Worm (Caenorhabditis elegans) whole organism, mixed stage, embryonic: ENCODE data around the gene ftt-2.

ENCODE experiments used
- M03D4.4 ChIP-seq: sonication (generic microtip); optimal IDR thresholded peaks from 2 replicates; lab custom pipeline; 2017; ENCODE audit warnings: mild to moderate bottlenecking, missing genetic modification characterization, missing compliant biosample characterization
- ceh-43 ChIP-seq: fragments of 200-800 bp; sonication (Bioruptor generic); optimal IDR thresholded peaks from 2 replicates; lab custom pipeline; 2018; ENCODE audit warnings: mild to moderate bottlenecking, missing genetic modification characterization, moderate library complexity, missing compliant biosample characterization
- ceh-83 ChIP-seq: fragments of 200-800 bp; sonication (Bioruptor generic); optimal IDR thresholded peaks from 2 replicates; lab custom pipeline; 2018; ENCODE audit warnings: mild to moderate bottlenecking, missing genetic modification characterization, missing compliant biosample characterization
- ces-1 ChIP-seq: fragments of 150-350 bp; optimal IDR thresholded peaks from 2 replicates; lab custom pipeline; 2014; ENCODE audit warnings: missing biosample characterization, missing genetic modification reagents, missing genetic modification characterization
- cnd-1 ChIP-seq: fragments of 200-800 bp; sonication (Bioruptor generic); optimal IDR thresholded peaks from 2 replicates; lab custom pipeline; 2018; ENCODE audit warnings: mild to moderate bottlenecking, missing genetic modification characterization, missing compliant biosample characterization
- drap-1 ChIP-seq: fragments of 200-800 bp; sonication (Bioruptor generic); optimal IDR thresholded peaks from 3 replicates; lab custom pipeline; 2018; ENCODE audit warnings: mild to moderate bottlenecking, missing genetic modification characterization, missing compliant biosample characterization
- elt-3 ChIP-seq: fragments of 150-350 bp; optimal IDR thresholded peaks from 2 replicates; lab custom pipeline; 2014; ENCODE audit warnings: missing biosample characterization, missing genetic modification characterization
- flh-1 ChIP-seq: fragments of 200-800 bp; sonication (Bioruptor generic); optimal IDR thresholded peaks from 2 replicates; lab custom pipeline; 2018; ENCODE audit warnings: mild to moderate bottlenecking, missing genetic modification characterization, moderate library complexity, missing compliant biosample characterization
- ham-2 ChIP-seq: fragments of 200-800 bp; sonication (Bioruptor generic); optimal IDR thresholded peaks from 2 replicates; lab custom pipeline; 2018; ENCODE audit warnings: mild to moderate bottlenecking, missing genetic modification characterization, missing compliant biosample characterization
- hlh-1 ChIP-seq: fragments of 150-350 bp; optimal IDR thresholded peaks from 2 replicates; lab custom pipeline; 2014; ENCODE audit warnings: missing biosample characterization, missing genetic modification reagents, missing genetic modification characterization
- lin-13 ChIP-seq: fragments of 150-350 bp; optimal IDR thresholded peaks from 2 replicates; lab custom pipeline; 2014; ENCODE audit warnings: missing biosample characterization, missing genetic modification characterization
- lin-32 ChIP-seq: fragments of 200-800 bp; sonication (Bioruptor generic); optimal IDR thresholded peaks from 2 replicates; lab custom pipeline; 2018; ENCODE audit warnings: mild to moderate bottlenecking, missing genetic modification characterization, missing compliant biosample characterization
- lsy-2 ChIP-seq: fragments of 150-350 bp; optimal IDR thresholded peaks from 2 replicates; lab custom pipeline; 2014; ENCODE audit warnings: missing biosample characterization, missing genetic modification characterization
- mab-5 ChIP-seq: fragments of 150-350 bp; optimal IDR thresholded peaks from 2 replicates; lab custom pipeline; 2014; ENCODE audit warnings: missing biosample characterization, missing genetic modification characterization
- mep-1 ChIP-seq: fragments of 150-350 bp; optimal IDR thresholded peaks from 2 replicates; lab custom pipeline; 2017; ENCODE audit warnings: missing biosample characterization, missing genetic modification reagents, missing genetic modification characterization, inconsistent platforms
- nhr-12 ChIP-seq: fragments of 150-350 bp; optimal IDR thresholded peaks from 2 replicates; lab custom pipeline; 2014; ENCODE audit warnings: missing biosample characterization, missing genetic modification characterization
- nhr-2 ChIP-seq: fragments of 150-350 bp; optimal IDR thresholded peaks from 2 replicates; lab custom pipeline; 2014; ENCODE audit warnings: missing biosample characterization, missing genetic modification characterization
- nhr-237 ChIP-seq: fragments of 150-350 bp; optimal IDR thresholded peaks from 2 replicates; lab custom pipeline; 2014; ENCODE audit warnings: missing biosample characterization, missing genetic modification characterization
- nhr-76 ChIP-seq: sonication (generic microtip); optimal IDR thresholded peaks from 2 replicates; lab custom pipeline; 2017; ENCODE audit warnings: missing biosample characterization, missing genetic modification characterization
- pha-4 ChIP-seq: fragments of 150-350 bp; optimal IDR thresholded peaks from 2 replicates; lab custom pipeline; 2018; ENCODE audit warnings: missing biosample characterization, missing genetic modification reagents, missing genetic modification characterization
- sem-2 ChIP-seq: fragments of 200-800 bp; sonication (Bioruptor generic); optimal IDR thresholded peaks from 2 replicates; lab custom pipeline; 2018; ENCODE audit warnings: mild to moderate bottlenecking, missing genetic modification characterization, missing compliant biosample characterization
- sptf-1 ChIP-seq: sonication (generic microtip); optimal IDR thresholded peaks from 2 replicates; lab custom pipeline; 2017; ENCODE audit warnings: mild to moderate bottlenecking, missing genetic modification characterization, moderate library complexity, missing compliant biosample characterization
- unc-120 ChIP-seq: sonication (generic microtip); optimal IDR thresholded peaks from 2 replicates; lab custom pipeline; 2017; ENCODE audit warnings: missing genetic modification characterization, missing compliant biosample characterization; ENCODE audit not compliant: poor library complexity, severe bottlenecking
- unc-39 ChIP-seq: fragments of 150-350 bp; optimal IDR thresholded peaks from 2 replicates; lab custom pipeline; 2014; ENCODE audit warnings: missing biosample characterization, missing genetic modification characterization
- unc-62 ChIP-seq: fragments of 150-350 bp; optimal IDR thresholded peaks from 2 replicates; lab custom pipeline; 2014; ENCODE audit warnings: missing biosample characterization, missing genetic modification reagents, missing genetic modification characterization
- zip-8 ChIP-seq: fragments of 150-350 bp; optimal IDR thresholded peaks from 2 replicates; lab custom pipeline; 2014; ENCODE audit warnings: missing biosample characterization, missing genetic modification characterization

Gene ftt-2

ce11 chrX:11590545-11590944, 14.7 kb downstream of the ftt-2 start:
- no peak for TF ChIP-seq M03D4.4 (tag; lab: Kevin White, UChicago)
- no peak for TF ChIP-seq nhr-76
- no peak for TF ChIP-seq nhr-237 (tag; lab: Kevin White, UChicago)
- no peak for TF ChIP-seq lsy-2

- TF ChIP-seq nhr-2 (tag; lab: Kevin White, UChicago): no peak
- TF ChIP-seq, all 35 proteins: peak for 0
Measured at ce11 chrX:11585894-11586293, 19.3 kb downstream of the ftt-2 start.

- TF ChIP-seq mab-5 (tag; lab: Kevin White, UChicago) (no peak), sem-2 (GFP tag; lab: Kevin White, UChicago) (no peak), unc-39 (no peak), mep-1 (no peak)
Measured at ce11 chrX:11585375-11585774, 19.8 kb downstream of the ftt-2 start, which contains the start of gene abts-2. Gene abts-2 (plus strand): TSS chrX:11585675.

- no peak for TF ChIP-seq nhr-2 (tag; lab: Kevin White, UChicago)
- TF ChIP-seq nhr-237 (tag; lab: Kevin White, UChicago): no peak
- no peak for TF ChIP-seq mep-1
- no peak for TF ChIP-seq elt-3
- TF ChIP-seq flh-1 (GFP tag; lab: Kevin White, UChicago): no peak
- TF ChIP-seq unc-39: no peak
- peak; percentile 79 for TF ChIP-seq unc-62 (GFP tag; lab: Kevin White, UChicago)
- TF ChIP-seq sptf-1 (tag; lab: Kevin White, UChicago): no peak
- peak; percentile 7 for TF ChIP-seq drap-1
- peak; percentile 53 for TF ChIP-seq hlh-1
- no peak for TF ChIP-seq M03D4.4 (tag; lab: Kevin White, UChicago)
- TF ChIP-seq unc-120 (tag; lab: Kevin White, UChicago): peak; percentile 55
- TF ChIP-seq nhr-76: no peak
- no peak for TF ChIP-seq lin-13 (tag; lab: Kevin White, UChicago)
- TF ChIP-seq lin-32 (GFP tag; lab: Kevin White, UChicago): no peak
Measured at ce11 chrX:11576429-11577088, 28.7 kb downstream of the ftt-2 start.

ce11 chrX:11574167-11574566, 31.1 kb downstream of the ftt-2 start:
- peak; percentile 37 for TF ChIP-seq unc-120 (tag; lab: Kevin White, UChicago)
- no peak for TF ChIP-seq mep-1

- no peak for TF ChIP-seq unc-62 (GFP tag; lab: Kevin White, UChicago)
- no peak for TF ChIP-seq unc-39
- TF ChIP-seq M03D4.4 (tag; lab: Kevin White, UChicago): no peak
- TF ChIP-seq nhr-237 (tag; lab: Kevin White, UChicago): no peak
- TF ChIP-seq nhr-12 (tag; lab: Kevin White, UChicago): no peak
- no peak for TF ChIP-seq ceh-83
- no peak for TF ChIP-seq flh-1 (GFP tag; lab: Kevin White, UChicago)
- TF ChIP-seq pha-4 (tag; lab: Kevin White, UChicago): no peak
- TF ChIP-seq elt-3: no peak
- TF ChIP-seq nhr-76: no peak
- no peak for TF ChIP-seq hlh-1
- TF ChIP-seq cnd-1 (tag; lab: Kevin White, UChicago): no peak
- TF ChIP-seq ces-1 (GFP tag; lab: Kevin White, UChicago): no peak
- no peak for TF ChIP-seq ham-2 (GFP tag; lab: Kevin White, UChicago)
- no peak for TF ChIP-seq sem-2 (GFP tag; lab: Kevin White, UChicago)
- TF ChIP-seq drap-1: no peak
- no peak for TF ChIP-seq zip-8 (tag; lab: Kevin White, UChicago)
Measured at ce11 chrX:11572205-11572604, 33.0 kb downstream of the ftt-2 start, which contains the start of gene frm-3. Gene frm-3 (plus strand): TSS chrX:11572505.

ce11 chrX:11571714-11572113, 33.5 kb downstream of the ftt-2 start:
- TF ChIP-seq ceh-43 (GFP tag; lab: Kevin White, UChicago): no peak
- TF ChIP-seq zip-8 (tag; lab: Kevin White, UChicago): no peak
- TF ChIP-seq ham-2 (GFP tag; lab: Kevin White, UChicago): no peak
- no peak for TF ChIP-seq lin-13 (tag; lab: Kevin White, UChicago)
- TF ChIP-seq ces-1 (GFP tag; lab: Kevin White, UChicago): peak; percentile 46
- TF ChIP-seq, all 35 proteins: peak for 1
